Worm (Caenorhabditis elegans) whole organism, midembryonic: ENCODE data around the gene B0272.3.

ENCODE experiments used
- T22C8.4 ChIP-seq: fragments of 200-800 bp; sonication (Bioruptor generic); IDR thresholded peaks from 2 replicates; pipeline ENCODE4 v1.3.6; 2022; ENCODE audit warnings: missing genetic modification characterization, missing compliant biosample characterization
- cog-1 ChIP-seq: sonication (generic microtip); optimal IDR thresholded peaks from 2 replicates; lab custom pipeline; 2016; ENCODE audit warnings: missing genetic modification characterization, missing compliant biosample characterization
- flt-1 ChIP-seq: fragments of 200-800 bp; sonication (Bioruptor generic); IDR thresholded peaks from 2 replicates; pipeline ENCODE4 v1.3.6; 2022; ENCODE audit warnings: missing genetic modification characterization, missing compliant biosample characterization
- klf-2 ChIP-seq: fragments of 200-800 bp; sonication (Bioruptor generic); conservative IDR thresholded peaks from 2 replicates; pipeline ENCODE4 v1.3.6; 2022; ENCODE audit warnings: missing genetic modification reagents, missing genetic modification characterization, missing compliant biosample characterization
- med-1 ChIP-seq: sonication (generic microtip); optimal IDR thresholded peaks from 2 replicates; lab custom pipeline; 2017; ENCODE audit warnings: missing genetic modification characterization, mild to moderate bottlenecking, missing compliant biosample characterization, antibody characterized with exemption, missing genetic modification reagents; ENCODE audit not compliant: insufficient read depth
- ref-1 ChIP-seq: fragments of 200-800 bp; sonication (Bioruptor generic); conservative IDR thresholded peaks from 2 replicates; pipeline ENCODE4 v1.3.6; 2022; ENCODE audit warnings: missing genetic modification reagents, missing genetic modification characterization, missing compliant biosample characterization
- tab-1 ChIP-seq: fragments of 200-800 bp; sonication (Bioruptor generic); IDR thresholded peaks from 2 replicates; pipeline ENCODE4 v1.3.6; 2022; ENCODE audit warnings: missing genetic modification characterization, missing compliant biosample characterization
- ztf-23 ChIP-seq: fragments of 200-800 bp; sonication (Bioruptor generic); IDR thresholded peaks from 2 replicates; pipeline ENCODE4 v1.3.6; 2022; ENCODE audit warnings: missing genetic modification reagents, missing genetic modification characterization, missing compliant biosample characterization
- ztf-29 ChIP-seq: fragments of 200-800 bp; sonication (Bioruptor generic); IDR thresholded peaks from 2 replicates; pipeline ENCODE4 v1.3.6; 2022; ENCODE audit warnings: missing genetic modification reagents, missing genetic modification characterization, missing compliant biosample characterization

The B0272.3 gene

ce11 chrX:9431002-9431482, at the start of gene B0272.3:
B0272.3 (plus strand) TSS chrX:9431432.
- no peak for TF ChIP-seq T22C8.4 (GFP tag; lab: Robert Waterston, UW)
- no peak for TF ChIP-seq ref-1 (GFP tag; lab: Robert Waterston, UW)
- no peak for TF ChIP-seq ztf-29 (GFP tag; lab: Robert Waterston, UW)
- TF ChIP-seq cog-1: peak; percentile 17

ce11 chrX:9387041-9387440, 44.2 kb upstream of the B0272.3 start, which contains the start of gene C23F12.4:
C23F12.4 (plus strand) TSS chrX:9387341.
- TF ChIP-seq med-1 (GFP tag; lab: Kevin White, UChicago): no peak
- TF ChIP-seq klf-2 (GFP tag; lab: Robert Waterston, UW): no peak
- no peak for TF ChIP-seq tab-1 (GFP tag; lab: Robert Waterston, UW)
- TF ChIP-seq ztf-23 (GFP tag; lab: Robert Waterston, UW): no peak
- TF ChIP-seq T22C8.4 (GFP tag; lab: Robert Waterston, UW): no peak
- TF ChIP-seq ref-1 (GFP tag; lab: Robert Waterston, UW): no peak
- no peak for TF ChIP-seq cog-1
- TF ChIP-seq ztf-29 (GFP tag; lab: Robert Waterston, UW): no peak
- no peak for TF ChIP-seq flt-1 (GFP tag; lab: Robert Waterston, UW)

- no peak for TF ChIP-seq ref-1 (GFP tag; lab: Robert Waterston, UW)
- TF ChIP-seq klf-2 (GFP tag; lab: Robert Waterston, UW): no peak
- no peak for TF ChIP-seq ztf-29 (GFP tag; lab: Robert Waterston, UW)
- TF ChIP-seq tab-1 (GFP tag; lab: Robert Waterston, UW): no peak
- no peak for TF ChIP-seq med-1 (GFP tag; lab: Kevin White, UChicago)
- no peak for TF ChIP-seq T22C8.4 (GFP tag; lab: Robert Waterston, UW)
- no peak for TF ChIP-seq flt-1 (GFP tag; lab: Robert Waterston, UW)
- TF ChIP-seq cog-1: no peak
- no peak for TF ChIP-seq ztf-23 (GFP tag; lab: Robert Waterston, UW)
Observed at ce11 chrX:9388686-9389085, 42.5 kb upstream of the B0272.3 start.

ce11 chrX:9391345-9391744, 39.9 kb upstream of the B0272.3 start, which contains the start of gene C23F12.3:
C23F12.3 (plus strand) TSS chrX:9391645.
- no peak for TF ChIP-seq cog-1
- no peak for TF ChIP-seq med-1 (GFP tag; lab: Kevin White, UChicago)
- TF ChIP-seq ztf-29 (GFP tag; lab: Robert Waterston, UW): no peak
- TF ChIP-seq flt-1 (GFP tag; lab: Robert Waterston, UW): no peak
- no peak for TF ChIP-seq klf-2 (GFP tag; lab: Robert Waterston, UW)
- no peak for TF ChIP-seq T22C8.4 (GFP tag; lab: Robert Waterston, UW)
- no peak for TF ChIP-seq ztf-23 (GFP tag; lab: Robert Waterston, UW)
- TF ChIP-seq ref-1 (GFP tag; lab: Robert Waterston, UW): no peak
- no peak for TF ChIP-seq tab-1 (GFP tag; lab: Robert Waterston, UW)

- TF ChIP-seq ztf-29 (GFP tag; lab: Robert Waterston, UW): no peak
- TF ChIP-seq T22C8.4 (GFP tag; lab: Robert Waterston, UW): no peak
- no peak for TF ChIP-seq ztf-23 (GFP tag; lab: Robert Waterston, UW)
- TF ChIP-seq cog-1: no peak
- no peak for TF ChIP-seq ref-1 (GFP tag; lab: Robert Waterston, UW)
- no peak for TF ChIP-seq tab-1 (GFP tag; lab: Robert Waterston, UW)
- no peak for TF ChIP-seq klf-2 (GFP tag; lab: Robert Waterston, UW)
- no peak for TF ChIP-seq med-1 (GFP tag; lab: Kevin White, UChicago)
- TF ChIP-seq flt-1 (GFP tag; lab: Robert Waterston, UW): no peak
Observed at ce11 chrX:9393750-9394149, 37.5 kb upstream of the B0272.3 start, which contains the start of gene C23F12.9. C23F12.9 (plus strand) TSS chrX:9394050.

- TF ChIP-seq ztf-23 (GFP tag; lab: Robert Waterston, UW) (no peak), flt-1 (GFP tag; lab: Robert Waterston, UW) (no peak), klf-2 (GFP tag; lab: Robert Waterston, UW) (no peak), cog-1 (no peak), ref-1 (GFP tag; lab: Robert Waterston, UW) (no peak), tab-1 (GFP tag; lab: Robert Waterston, UW) (no peak), med-1 (GFP tag; lab: Kevin White, UChicago) (no peak)
Observed at ce11 chrX:9397401-9397800, 33.8 kb upstream of the B0272.3 start, which contains the start of gene fln-2. fln-2 (plus strand) TSS chrX:9397701.

ce11 chrX:9401963-9402362, 29.3 kb upstream of the B0272.3 start:
- no peak for TF ChIP-seq ref-1 (GFP tag; lab: Robert Waterston, UW)
- no peak for TF ChIP-seq klf-2 (GFP tag; lab: Robert Waterston, UW)
- 0 out of 2 replicates have a peak, but pooled peaks have one; percentile 61 for TF ChIP-seq flt-1 (GFP tag; lab: Robert Waterston, UW)

- TF ChIP-seq ztf-29 (GFP tag; lab: Robert Waterston, UW) (no peak), tab-1 (GFP tag; lab: Robert Waterston, UW) (no peak), ref-1 (GFP tag; lab: Robert Waterston, UW) (no peak), cog-1 (no peak), med-1 (GFP tag; lab: Kevin White, UChicago) (no peak), flt-1 (GFP tag; lab: Robert Waterston, UW) (no peak), klf-2 (GFP tag; lab: Robert Waterston, UW) (no peak), ztf-23 (GFP tag; lab: Robert Waterston, UW) (no peak), T22C8.4 (GFP tag; lab: Robert Waterston, UW) (no peak)
Observed at ce11 chrX:9402464-9402863, 28.8 kb upstream of the B0272.3 start.

- no peak for TF ChIP-seq klf-2 (GFP tag; lab: Robert Waterston, UW)
- no peak for TF ChIP-seq tab-1 (GFP tag; lab: Robert Waterston, UW)
- no peak for TF ChIP-seq cog-1
- TF ChIP-seq ztf-23 (GFP tag; lab: Robert Waterston, UW): no peak
- TF ChIP-seq ztf-29 (GFP tag; lab: Robert Waterston, UW): no peak
- no peak for TF ChIP-seq ref-1 (GFP tag; lab: Robert Waterston, UW)
- no peak for TF ChIP-seq med-1 (GFP tag; lab: Kevin White, UChicago)
- no peak for TF ChIP-seq T22C8.4 (GFP tag; lab: Robert Waterston, UW)
- no peak for TF ChIP-seq flt-1 (GFP tag; lab: Robert Waterston, UW)
Observed at ce11 chrX:9403622-9404255, 27.5 kb upstream of the B0272.3 start.
